Worm (Caenorhabditis elegans) whole organism, late embryonic: ENCODE results near the gene F46B6.12.

ENCODE experiments used
- K02D7.2 ChIP-seq: sonication (generic microtip); optimal IDR thresholded peaks from 2 replicates; lab custom pipeline; 2017; ENCODE audit warnings: mild to moderate bottlenecking, missing genetic modification characterization, missing compliant biosample characterization
- hlh-6 ChIP-seq: sonication (generic microtip); optimal IDR thresholded peaks from 2 replicates; lab custom pipeline; 2016; ENCODE audit warnings: missing genotype, missing genetic modification characterization, missing compliant biosample characterization
- lin-11 ChIP-seq: fragments of 200-800 bp; sonication (Bioruptor generic); optimal IDR thresholded peaks from 2 replicates; lab custom pipeline; 2018; ENCODE audit warnings: mild to moderate bottlenecking, missing genetic modification characterization, missing compliant biosample characterization
- nhr-232 ChIP-seq: sonication (generic microtip); optimal IDR thresholded peaks from 2 replicates; lab custom pipeline; 2016; ENCODE audit warnings: missing genetic modification characterization, missing compliant biosample characterization
- tbx-7 ChIP-seq: sonication (generic microtip); optimal IDR thresholded peaks from 2 replicates; lab custom pipeline; 2016; ENCODE audit warnings: missing genotype, missing genetic modification characterization, missing compliant biosample characterization
- ztf-16 ChIP-seq: sonication (generic microtip); optimal IDR thresholded peaks from 2 replicates; lab custom pipeline; 2017; ENCODE audit warnings: missing genetic modification characterization, missing compliant biosample characterization

ce11 chrV:9782045-9782444, 6.4 kb upstream of the F46B6.12 start:
- TF ChIP-seq nhr-232 (tag; lab: Kevin White, UChicago): no peak
- TF ChIP-seq lin-11 (tag; lab: Kevin White, UChicago): no peak
- TF ChIP-seq ztf-16: no peak
- TF ChIP-seq tbx-7: no peak
- TF ChIP-seq K02D7.2 (tag; lab: Kevin White, UChicago): no peak
- no peak for TF ChIP-seq hlh-6 (tag; lab: Kevin White, UChicago)
